Fruit fly (Drosophila melanogaster) whole organism, embryonic: Measurements from ENCODE around the gene gammaTub37C.

Experiments
- Antp ChIP-seq: fragments of 200-800 bp; sonication (Bioruptor generic); optimal IDR thresholded peaks from 3 replicates; lab custom pipeline; 2016; ENCODE audit warnings: missing biosample characterization, missing genetic modification characterization
- CG10366 ChIP-seq: fragments of 200-800 bp; sonication (Bioruptor generic); IDR thresholded peaks from 2 replicates; pipeline ENCODE4 v1.3.6; 2022; ENCODE audit warnings: missing biosample characterization, missing genetic modification characterization
- CG12071 ChIP-seq: fragments of 200-800 bp; sonication (Bioruptor generic); optimal IDR thresholded peaks from 3 replicates; lab custom pipeline; 2018; ENCODE audit warnings: missing biosample characterization, mild to moderate bottlenecking, missing genetic modification characterization
- CG12659 ChIP-seq: fragments of 200-800 bp; sonication (Bioruptor generic); optimal IDR thresholded peaks from 3 replicates; lab custom pipeline; 2017; ENCODE audit warnings: mild to moderate bottlenecking, missing biosample characterization, missing genetic modification reagents, missing genetic modification characterization
- CG13624 ChIP-seq: fragments of 200-800 bp; sonication (Bioruptor generic); optimal IDR thresholded peaks from 2 replicates; lab custom pipeline; 2016; ENCODE audit warnings: missing biosample characterization, missing genetic modification characterization
- CG13894 ChIP-seq: fragments of 200-800 bp; sonication (Bioruptor generic); optimal IDR thresholded peaks from 3 replicates; lab custom pipeline; 2018; ENCODE audit warnings: missing biosample characterization, mild to moderate bottlenecking, missing genetic modification characterization, moderate library complexity
- CG14965 ChIP-seq: fragments of 200-800 bp; sonication (Bioruptor generic); optimal IDR thresholded peaks from 2 replicates; lab custom pipeline; 2016; ENCODE audit warnings: missing biosample characterization, missing genetic modification characterization, borderline replicate concordance
- CG17359 ChIP-seq: fragments of 200-800 bp; sonication (Bioruptor generic); optimal IDR thresholded peaks from 3 replicates; lab custom pipeline; 2018; ENCODE audit warnings: missing biosample characterization, mild to moderate bottlenecking, missing genetic modification characterization, moderate library complexity
- CG17912 ChIP-seq: fragments of 200-800 bp; sonication (Bioruptor generic); optimal IDR thresholded peaks from 2 replicates; lab custom pipeline; 2018; ENCODE audit warnings: missing biosample characterization, mild to moderate bottlenecking, missing genetic modification characterization
- CG18619 ChIP-seq: fragments of 200-800 bp; sonication (Bioruptor generic); optimal IDR thresholded peaks from 3 replicates; lab custom pipeline; 2017; ENCODE audit warnings: missing biosample characterization, mild to moderate bottlenecking, missing genetic modification characterization
- CG2678 ChIP-seq: fragments of 200-800 bp; sonication (Bioruptor generic); optimal IDR thresholded peaks from 3 replicates; lab custom pipeline; 2019; ENCODE audit warnings: missing biosample characterization, mild to moderate bottlenecking, missing genetic modification characterization, moderate library complexity
- CG3995 ChIP-seq: fragments of 200-800 bp; sonication (Bioruptor generic); optimal IDR thresholded peaks from 3 replicates; lab custom pipeline; 2016; ENCODE audit warnings: missing biosample characterization, missing genetic modification characterization
- CG4707 ChIP-seq: fragments of 200-800 bp; sonication (Bioruptor generic); optimal IDR thresholded peaks from 2 replicates; lab custom pipeline; 2018; ENCODE audit warnings: missing biosample characterization, mild to moderate bottlenecking, missing genetic modification characterization, moderate library complexity
- CG4730 ChIP-seq: fragments of 200-800 bp; sonication (Bioruptor generic); IDR thresholded peaks from 2 replicates; pipeline ENCODE4 v1.3.6; 2022; ENCODE audit warnings: missing biosample characterization, missing genetic modification characterization
- CG5245 ChIP-seq: fragments of 200-800 bp; sonication (Bioruptor generic); optimal IDR thresholded peaks from 3 replicates; lab custom pipeline; 2016; ENCODE audit warnings: missing biosample characterization, missing genetic modification characterization
- CG6654 ChIP-seq: fragments of 200-800 bp; sonication (Bioruptor generic); optimal IDR thresholded peaks from 2 replicates; lab custom pipeline; 2017; ENCODE audit warnings: missing biosample characterization, mild to moderate bottlenecking, missing genetic modification characterization
- CG8290 ChIP-seq, 3 experiments: fragments of 200-800 bp; sonication (Bioruptor generic); optimal IDR thresholded peaks; 2 replicates each; lab custom pipeline; 2016 to 2019; ENCODE audit warnings: missing biosample characterization in 3 of 3, missing genetic modification characterization in 3 of 3, mild to moderate bottlenecking in 2 of 3, moderate library complexity in 1 of 3
- Chrac-16 ChIP-seq: fragments of 200-800 bp; sonication (Bioruptor generic); optimal IDR thresholded peaks from 3 replicates; lab custom pipeline; 2016; ENCODE audit warnings: missing biosample characterization, missing genetic modification characterization
- D ChIP-seq, 2 experiments: fragments of 200-800 bp in 1 of 2; fragments of >200 bp in 1 of 2; sonication (Bioruptor generic) in 1 of 2; optimal IDR thresholded peaks; 2 replicates in 1 of 2; 3 replicates in 1 of 2; lab custom pipeline; 2017; ENCODE audit warnings: mild to moderate bottlenecking in 1 of 2, missing biosample characterization in 1 of 2, missing genetic modification characterization in 1 of 2, missing genetic modification reagents in 1 of 2
- Dfd ChIP-seq, 2 experiments: fragments of >200 bp; optimal IDR thresholded peaks; 2 replicates each; lab custom pipeline; 2017; ENCODE audit warnings: missing biosample characterization in 2 of 2, missing genetic modification characterization in 2 of 2
- Ets97D ChIP-seq: fragments of 200-800 bp; sonication (Bioruptor generic); optimal IDR thresholded peaks from 3 replicates; lab custom pipeline; 2016; ENCODE audit warnings: missing biosample characterization, missing genetic modification characterization
- Hr39 ChIP-seq: fragments of >200 bp; optimal IDR thresholded peaks from 2 replicates; lab custom pipeline; 2017
- Hsf ChIP-seq: fragments of 200-800 bp; sonication (Bioruptor generic); optimal IDR thresholded peaks from 3 replicates; lab custom pipeline; 2016; ENCODE audit warnings: missing biosample characterization, missing genetic modification characterization
- Jarid2 ChIP-seq: fragments of 200-800 bp; sonication (Bioruptor generic); optimal IDR thresholded peaks from 3 replicates; lab custom pipeline; 2017; ENCODE audit warnings: mild to moderate bottlenecking, missing biosample characterization, missing genetic modification reagents, missing genetic modification characterization
- Mad ChIP-seq: fragments of 200-800 bp; sonication (Bioruptor generic); optimal IDR thresholded peaks from 2 replicates; lab custom pipeline; 2016; ENCODE audit warnings: missing biosample characterization, missing genetic modification characterization
- Neu2 ChIP-seq: fragments of 200-800 bp; sonication (Bioruptor generic); optimal IDR thresholded peaks from 3 replicates; lab custom pipeline; 2016; ENCODE audit warnings: missing biosample characterization, missing genetic modification characterization, borderline replicate concordance
- Six4 ChIP-seq: fragments of 200-800 bp; sonication (Bioruptor generic); optimal IDR thresholded peaks from 2 replicates; lab custom pipeline; 2016; ENCODE audit warnings: missing biosample characterization, missing genetic modification characterization
- Stat92E ChIP-seq, 3 experiments: fragments of >200 bp in 2 of 3; fragments of 200-800 bp in 1 of 3; sonication (Bioruptor generic) in 1 of 3; optimal IDR thresholded peaks; 2 replicates each; lab custom pipeline; 2017 to 2019; ENCODE audit warnings: missing biosample characterization in 3 of 3, missing genetic modification characterization in 3 of 3, mild to moderate bottlenecking in 1 of 3, moderate library complexity in 1 of 3
- Xrp1 ChIP-seq: fragments of 200-800 bp; sonication (Bioruptor generic); IDR thresholded peaks from 2 replicates; pipeline ENCODE4 v1.3.6; 2022; ENCODE audit warnings: missing biosample characterization, missing genetic modification characterization
- ap ChIP-seq: fragments of 200-800 bp; sonication (Bioruptor generic); IDR thresholded peaks from 2 replicates; pipeline ENCODE4 v1.3.6; 2022; ENCODE audit warnings: missing biosample characterization, missing genetic modification characterization
- bbx ChIP-seq: fragments of 200-800 bp; sonication (Bioruptor generic); IDR thresholded peaks from 2 replicates; pipeline ENCODE4 v1.3.6; 2022; ENCODE audit warnings: missing biosample characterization, missing genetic modification characterization; ENCODE audit not compliant: partially characterized antibody
- fd3F ChIP-seq: fragments of 200-800 bp; sonication (Bioruptor generic); optimal IDR thresholded peaks from 2 replicates; lab custom pipeline; 2018; ENCODE audit warnings: missing biosample characterization, mild to moderate bottlenecking, missing genetic modification characterization, moderate library complexity
- fru ChIP-seq: fragments of >200 bp; optimal IDR thresholded peaks from 2 replicates; lab custom pipeline; 2017
- gem ChIP-seq: fragments of 200-800 bp; sonication (Bioruptor generic); optimal IDR thresholded peaks from 2 replicates; lab custom pipeline; 2019; ENCODE audit warnings: missing biosample characterization, mild to moderate bottlenecking, missing genetic modification characterization, moderate library complexity
- inv ChIP-seq: fragments of 200-800 bp; sonication (Bioruptor generic); IDR thresholded peaks from 2 replicates; pipeline ENCODE4 v1.3.6; 2022; ENCODE audit warnings: missing biosample characterization, missing genetic modification characterization; ENCODE audit not compliant: partially characterized antibody
- kah ChIP-seq: fragments of 200-800 bp; sonication (Bioruptor generic); optimal IDR thresholded peaks from 2 replicates; lab custom pipeline; 2018; ENCODE audit warnings: missing biosample characterization, mild to moderate bottlenecking, missing genetic modification characterization
- klu ChIP-seq: fragments of 200-800 bp; sonication (Bioruptor generic); IDR thresholded peaks from 2 replicates; pipeline ENCODE4 v1.3.6; 2022; ENCODE audit warnings: missing biosample characterization, missing genetic modification characterization
- lbe ChIP-seq: fragments of 200-800 bp; sonication (Bioruptor generic); optimal IDR thresholded peaks from 2 replicates; lab custom pipeline; 2016; ENCODE audit warnings: missing biosample characterization, mild to moderate bottlenecking, missing genetic modification characterization
- otp ChIP-seq: fragments of 200-800 bp; sonication (Bioruptor generic); IDR thresholded peaks from 3 replicates; pipeline ENCODE4, ENCODE4 v1.3.6; 2022; ENCODE audit warnings: missing biosample characterization, missing genetic modification characterization
- peb ChIP-seq: fragments of 200-800 bp; sonication (Bioruptor generic); IDR thresholded peaks from 2 replicates; pipeline ENCODE4 v1.3.6; 2022; ENCODE audit warnings: missing biosample characterization, missing genetic modification characterization
- pfk ChIP-seq: fragments of 200-800 bp; sonication (Bioruptor generic); optimal IDR thresholded peaks from 2 replicates; lab custom pipeline; 2018; ENCODE audit warnings: missing biosample characterization, mild to moderate bottlenecking, missing genetic modification characterization, moderate library complexity
- sima ChIP-seq: fragments of 200-800 bp; sonication (Bioruptor generic); optimal IDR thresholded peaks from 2 replicates; lab custom pipeline; 2016; ENCODE audit warnings: missing biosample characterization, missing genetic modification characterization
- slbo ChIP-seq: fragments of 200-800 bp; sonication (Bioruptor generic); IDR thresholded peaks from 2 replicates; pipeline ENCODE4 v1.3.6; 2022; ENCODE audit warnings: missing biosample characterization, missing genetic modification characterization
- sob ChIP-seq: fragments of 200-800 bp; sonication (Bioruptor generic); IDR thresholded peaks from 2 replicates; pipeline ENCODE4 v1.3.6; 2022; ENCODE audit warnings: missing biosample characterization, missing genetic modification characterization
- tll ChIP-seq, 2 experiments: fragments of 200-800 bp in 1 of 2; fragments of >200 bp in 1 of 2; sonication (Bioruptor generic) in 1 of 2; optimal IDR thresholded peaks; 2 replicates each; lab custom pipeline; 2017 to 2019; ENCODE audit warnings: missing biosample characterization in 2 of 2, missing genetic modification characterization in 2 of 2, mild to moderate bottlenecking in 1 of 2, moderate library complexity in 1 of 2
- tna ChIP-seq: fragments of 200-800 bp; sonication (Bioruptor generic); IDR thresholded peaks from 2 replicates; pipeline ENCODE4 v1.3.6; 2022; ENCODE audit warnings: missing biosample characterization, missing genetic modification characterization; ENCODE audit not compliant: partially characterized antibody
- trem ChIP-seq: fragments of 200-800 bp; optimal IDR thresholded peaks from 3 replicates; lab custom pipeline; 2019; ENCODE audit warnings: missing biosample characterization, mild to moderate bottlenecking, missing genetic modification characterization, moderate library complexity
- tx ChIP-seq: fragments of 200-800 bp; sonication (Bioruptor generic); optimal IDR thresholded peaks from 2 replicates; lab custom pipeline; 2016; ENCODE audit warnings: missing biosample characterization, missing genetic modification characterization
- wek ChIP-seq: fragments of 200-800 bp; sonication (Bioruptor generic); optimal IDR thresholded peaks from 3 replicates; lab custom pipeline; 2018; ENCODE audit warnings: missing biosample characterization, mild to moderate bottlenecking, missing genetic modification characterization, moderate library complexity
- z ChIP-seq: fragments of 200-800 bp; sonication (Bioruptor generic); IDR thresholded peaks from 3 replicates; pipeline ENCODE4 v1.3.6; 2022; ENCODE audit warnings: missing biosample characterization, missing genetic modification characterization
- zf30C ChIP-seq: fragments of 200-800 bp; sonication (Bioruptor generic); optimal IDR thresholded peaks from 3 replicates; lab custom pipeline; 2018; ENCODE audit warnings: missing biosample characterization, mild to moderate bottlenecking, missing genetic modification characterization

gammaTub37C gene

dm6 chr2L:19200211-19200610 lies 14.7 kb upstream of the gammaTub37C start (continued):
- no peak for TF ChIP-seq pfk (GFP tag; lab: Kevin White, UChicago)
- TF ChIP-seq tx (GFP tag; lab: Kevin White, UChicago), result no peak
- no peak for TF ChIP-seq Neu2 (GFP tag; lab: Kevin White, UChicago)
- TF ChIP-seq klu (GFP tag; lab: Robert Waterston, UW), result no peak
- TF ChIP-seq gem (tag; lab: Kevin White, UChicago), result peak; percentile 42
- peak; percentile 6 for TF ChIP-seq Chrac-16 (GFP tag; lab: Kevin White, UChicago)
- no peak for TF ChIP-seq D (optimal IDR thresholded peaks at IDR 0.05; lab: Kevin White, UChicago)
- no peak for TF ChIP-seq D (GFP tag; optimal IDR thresholded peaks at IDR 0.05; lab: Kevin White, UChicago)
- no peak for TF ChIP-seq Ets97D (GFP tag; lab: Kevin White, UChicago)
- TF ChIP-seq z (GFP tag; lab: Robert Waterston, UW), result no peak
- no peak for TF ChIP-seq lbe (GFP tag; lab: Kevin White, UChicago)
- TF ChIP-seq wek (GFP tag; lab: Kevin White, UChicago), result no peak
- TF ChIP-seq CG18619, result no peak
- TF ChIP-seq CG17912, result no peak
- no peak for TF ChIP-seq otp (GFP tag; lab: Robert Waterston, UW)
- no peak for TF ChIP-seq CG14965 (GFP tag; lab: Kevin White, UChicago)
- TF ChIP-seq Dfd (GFP tag; optimal IDR thresholded peaks at IDR 0.05; lab: Kevin White, UChicago), result no peak
- TF ChIP-seq peb, result no peak
- TF ChIP-seq fd3F (GFP tag; lab: Kevin White, UChicago), result no peak
- peak; percentile 8 for TF ChIP-seq Hsf (GFP tag; lab: Kevin White, UChicago)
- TF ChIP-seq CG3995 (GFP tag; lab: Kevin White, UChicago), result no peak
- no peak for TF ChIP-seq CG10366
- no peak for TF ChIP-seq CG4730 (GFP tag; lab: Robert Waterston, UW)
- TF ChIP-seq CG12071, result no peak
- no peak for TF ChIP-seq sima (GFP tag; lab: Kevin White, UChicago)
- no peak for TF ChIP-seq Stat92E (GFP tag; optimal IDR thresholded peaks at IDR 0.05; lab: Kevin White, UChicago)
- TF ChIP-seq CG8290 (GFP tag; optimal IDR thresholded peaks at IDR 0.05; lab: Kevin White, UChicago), result no peak
- TF ChIP-seq CG8290 (tag; optimal IDR thresholded peaks at IDR 0.05; lab: Kevin White, UChicago), result no peak
- no peak for TF ChIP-seq Jarid2
- TF ChIP-seq Mad (GFP tag; lab: Kevin White, UChicago), result no peak
- no peak for TF ChIP-seq bbx (GFP tag; lab: Robert Waterston, UW)
- TF ChIP-seq sob (GFP tag; lab: Robert Waterston, UW), result 0 out of 2 replicates have a peak, but pooled peaks have one; percentile 7
- no peak for TF ChIP-seq inv (GFP tag; lab: Robert Waterston, UW)
- no peak for TF ChIP-seq Hr39
- peak; percentile 24 for TF ChIP-seq Antp (GFP tag; lab: Kevin White, UChicago)
- TF ChIP-seq fru (lab: Kevin White, UChicago), result no peak
- TF ChIP-seq zf30C, result no peak
- no peak for TF ChIP-seq tna
- peak; percentile 17; the same call in 1 of the 2 replicates for TF ChIP-seq slbo (GFP tag; lab: Robert Waterston, UW)
- no peak for TF ChIP-seq CG13894
- TF ChIP-seq tll (GFP tag; optimal IDR thresholded peaks at IDR 0.05; lab: Kevin White, UChicago), result no peak
- TF ChIP-seq CG2678, result peak; percentile 34
- TF ChIP-seq CG13624 (GFP tag; lab: Kevin White, UChicago), result no peak
- no peak for TF ChIP-seq CG6654 (GFP tag; lab: Kevin White, UChicago)
- no peak for TF ChIP-seq Xrp1
- no peak for TF ChIP-seq Six4
- TF ChIP-seq kah (GFP tag; lab: Kevin White, UChicago), result no peak
- TF ChIP-seq ap, result no peak
- TF ChIP-seq CG5245 (GFP tag; lab: Kevin White, UChicago), result no peak
- no peak for TF ChIP-seq CG17359
- no peak for TF ChIP-seq trem
- TF ChIP-seq CG12659 (GFP tag; lab: Kevin White, UChicago), result no peak
- TF ChIP-seq CG4707 (GFP tag; lab: Kevin White, UChicago), result no peak
